Fruit fly (Drosophila melanogaster) whole organism, embryonic: ENCODE results near the gene HP5.
A peak's percentile ranks its signal among the peaks of the same experiment; 100 is the strongest.

Experiments used
- Asciz ChIP-seq: fragments of 200-800 bp; sonication (Bioruptor generic); optimal IDR thresholded peaks from 2 replicates; lab custom pipeline; 2017; ENCODE audit warnings: missing biosample characterization, mild to moderate bottlenecking, missing genetic modification characterization, missing genetic modification reagents
- Blimp-1 ChIP-seq: fragments of 200-800 bp; sonication (Bioruptor generic); optimal IDR thresholded peaks from 3 replicates; lab custom pipeline; 2018; ENCODE audit warnings: missing biosample characterization, missing genetic modification characterization, mild to moderate bottlenecking, moderate library complexity, missing genetic modification reagents
- BtbVII ChIP-seq: fragments of 200-800 bp; sonication (Bioruptor generic); optimal IDR thresholded peaks from 3 replicates; lab custom pipeline; 2017; ENCODE audit warnings: missing biosample characterization, mild to moderate bottlenecking, missing genetic modification characterization
- CG10431 ChIP-seq: fragments of 200-800 bp; sonication (Bioruptor generic); optimal IDR thresholded peaks from 3 replicates; lab custom pipeline; 2018; ENCODE audit warnings: missing biosample characterization, mild to moderate bottlenecking, missing genetic modification characterization
- CG10979 ChIP-seq: fragments of 200-800 bp; sonication (Bioruptor generic); optimal IDR thresholded peaks from 2 replicates; lab custom pipeline; 2018; ENCODE audit warnings: missing biosample characterization, mild to moderate bottlenecking, missing genetic modification characterization, moderate library complexity
- CG14441 ChIP-seq: fragments of 200-800 bp; sonication (Bioruptor generic); IDR thresholded peaks from 2 replicates; pipeline ENCODE4 v1.3.6; 2022; ENCODE audit warnings: missing biosample characterization, missing genetic modification characterization
- CG16815 ChIP-seq: fragments of 200-800 bp; sonication (Bioruptor generic); optimal IDR thresholded peaks from 3 replicates; lab custom pipeline; 2017; ENCODE audit warnings: missing biosample characterization, mild to moderate bottlenecking, missing genetic modification characterization
- CG17359 ChIP-seq: fragments of 200-800 bp; sonication (Bioruptor generic); optimal IDR thresholded peaks from 3 replicates; lab custom pipeline; 2018; ENCODE audit warnings: missing biosample characterization, mild to moderate bottlenecking, missing genetic modification characterization, moderate library complexity
- CG17829 ChIP-seq: fragments of 200-800 bp; optimal IDR thresholded peaks from 2 replicates; lab custom pipeline; 2019; ENCODE audit warnings: missing biosample characterization, mild to moderate bottlenecking, missing genetic modification characterization, moderate library complexity
- CG18476 ChIP-seq: fragments of 200-800 bp; sonication (Bioruptor generic); optimal IDR thresholded peaks from 2 replicates; lab custom pipeline; 2016; ENCODE audit warnings: missing biosample characterization, mild to moderate bottlenecking, missing genetic modification characterization
- CG2116 ChIP-seq: fragments of 200-800 bp; sonication (Bioruptor generic); optimal IDR thresholded peaks from 3 replicates; lab custom pipeline; 2018; ENCODE audit warnings: missing biosample characterization, mild to moderate bottlenecking, missing genetic modification characterization
- CG2712 ChIP-seq: fragments of 200-800 bp; optimal IDR thresholded peaks from 3 replicates; lab custom pipeline; 2019; ENCODE audit warnings: missing biosample characterization, mild to moderate bottlenecking, missing genetic modification characterization, moderate library complexity
- CG31224 ChIP-seq: fragments of 200-800 bp; sonication (Bioruptor generic); IDR thresholded peaks from 2 replicates; pipeline ENCODE4 v1.3.6; 2022; ENCODE audit warnings: missing biosample characterization, missing genetic modification characterization
- CG42726 ChIP-seq: fragments of 200-800 bp; sonication (Bioruptor generic); IDR thresholded peaks from 2 replicates; pipeline ENCODE4 v1.3.6; 2022; ENCODE audit warnings: missing biosample characterization, missing genetic modification characterization; ENCODE audit not compliant: partially characterized antibody
- CG8944 ChIP-seq: fragments of 200-800 bp; sonication (Bioruptor generic); optimal IDR thresholded peaks from 3 replicates; lab custom pipeline; 2016; ENCODE audit warnings: missing biosample characterization, missing genetic modification characterization
- CkIIα-i1 ChIP-seq: fragments of 200-800 bp; sonication (Bioruptor generic); IDR thresholded peaks from 2 replicates; pipeline ENCODE4 v1.3.6; 2022; ENCODE audit warnings: missing biosample characterization, missing genetic modification characterization
- Fer3 ChIP-seq: fragments of 200-800 bp; sonication (Bioruptor generic); optimal IDR thresholded peaks from 2 replicates; lab custom pipeline; 2018; ENCODE audit warnings: missing biosample characterization, mild to moderate bottlenecking, missing genetic modification characterization, moderate library complexity
- Gug ChIP-seq: fragments of 200-800 bp; sonication (Bioruptor generic); IDR thresholded peaks from 4 replicates; pipeline ENCODE4 v1.3.6; 2022; ENCODE audit warnings: missing biosample characterization, missing genetic modification characterization
- Poxn ChIP-seq: fragments of 200-800 bp; sonication (Bioruptor generic); IDR thresholded peaks from 2 replicates; pipeline ENCODE4 v1.3.6; 2022; ENCODE audit warnings: missing biosample characterization, missing genetic modification characterization
- Ravus ChIP-seq: fragments of 200-800 bp; sonication (Bioruptor generic); IDR thresholded peaks from 2 replicates; pipeline ENCODE4 v1.3.6; 2022; ENCODE audit warnings: missing biosample characterization, missing genetic modification characterization
- Sry-δ ChIP-seq: fragments of 200-800 bp; sonication (Bioruptor generic); optimal IDR thresholded peaks from 2 replicates; lab custom pipeline; 2016; ENCODE audit warnings: missing biosample characterization, missing genetic modification characterization
- bbx ChIP-seq: fragments of 200-800 bp; sonication (Bioruptor generic); IDR thresholded peaks from 2 replicates; pipeline ENCODE4 v1.3.6; 2022; ENCODE audit warnings: missing biosample characterization, missing genetic modification characterization; ENCODE audit not compliant: partially characterized antibody
- br ChIP-seq: fragments of >200 bp; optimal IDR thresholded peaks from 2 replicates; lab custom pipeline; 2017
- bsh ChIP-seq, 2 experiments: fragments of 200-800 bp; sonication (Bioruptor generic); optimal IDR thresholded peaks; 2 replicates each; lab custom pipeline; 2017 to 2018; ENCODE audit warnings: mild to moderate bottlenecking in 2 of 2, missing biosample characterization in 2 of 2, missing genetic modification characterization in 2 of 2, moderate library complexity in 1 of 2
- cad ChIP-seq: fragments of >200 bp; optimal IDR thresholded peaks from 2 replicates; lab custom pipeline; 2017; ENCODE audit warnings: missing biosample characterization, missing genetic modification characterization
- fd64A ChIP-seq: fragments of 200-800 bp; sonication (Bioruptor generic); optimal IDR thresholded peaks from 3 replicates; lab custom pipeline; 2018; ENCODE audit warnings: missing biosample characterization, mild to moderate bottlenecking, missing genetic modification characterization
- gcm ChIP-seq: fragments of 200-800 bp; sonication (Bioruptor generic); optimal IDR thresholded peaks from 2 replicates; lab custom pipeline; 2019; ENCODE audit warnings: missing biosample characterization, mild to moderate bottlenecking, missing genetic modification characterization, moderate library complexity
- gfzf ChIP-seq: fragments of 200-800 bp; sonication (Bioruptor generic); optimal IDR thresholded peaks from 2 replicates; lab custom pipeline; 2016; ENCODE audit warnings: missing biosample characterization, mild to moderate bottlenecking, missing genetic modification characterization, moderate library complexity
- h ChIP-seq: fragments of >200 bp; optimal IDR thresholded peaks from 2 replicates; lab custom pipeline; 2017
- hbn ChIP-seq: fragments of 200-800 bp; sonication (Bioruptor generic); IDR thresholded peaks from 2 replicates; pipeline ENCODE4 v1.3.6; 2022; ENCODE audit warnings: missing biosample characterization, missing genetic modification characterization; ENCODE audit not compliant: partially characterized antibody
- kay ChIP-seq: fragments of 200-800 bp; sonication (Bioruptor generic); optimal IDR thresholded peaks from 2 replicates; lab custom pipeline; 2016; ENCODE audit warnings: missing biosample characterization, missing genetic modification characterization
- phol ChIP-seq: fragments of 200-800 bp; sonication (Bioruptor generic); optimal IDR thresholded peaks from 3 replicates; lab custom pipeline; 2018; ENCODE audit warnings: missing biosample characterization, mild to moderate bottlenecking, missing genetic modification characterization, moderate library complexity
- salm ChIP-seq: fragments of 200-800 bp; sonication (Bioruptor generic); optimal IDR thresholded peaks from 2 replicates; lab custom pipeline; 2018; ENCODE audit warnings: missing biosample characterization, mild to moderate bottlenecking, missing genetic modification characterization
- sr ChIP-seq: fragments of 200-800 bp; sonication (Bioruptor generic); IDR thresholded peaks from 3 replicates; pipeline ENCODE4 v1.3.6; 2022; ENCODE audit warnings: missing biosample characterization, missing genetic modification characterization
- vfl ChIP-seq: fragments of 200-800 bp; sonication (Bioruptor generic); optimal IDR thresholded peaks from 2 replicates; lab custom pipeline; 2016; ENCODE audit warnings: missing biosample characterization, missing genetic modification characterization
- wor ChIP-seq: fragments of 200-800 bp; sonication (Bioruptor generic); IDR thresholded peaks from 2 replicates; pipeline ENCODE4 v1.3.6; 2022; ENCODE audit warnings: missing biosample characterization, missing genetic modification characterization
- zf30C ChIP-seq: fragments of 200-800 bp; sonication (Bioruptor generic); optimal IDR thresholded peaks from 3 replicates; lab custom pipeline; 2018; ENCODE audit warnings: missing biosample characterization, mild to moderate bottlenecking, missing genetic modification characterization

HP5 gene

DNA sequence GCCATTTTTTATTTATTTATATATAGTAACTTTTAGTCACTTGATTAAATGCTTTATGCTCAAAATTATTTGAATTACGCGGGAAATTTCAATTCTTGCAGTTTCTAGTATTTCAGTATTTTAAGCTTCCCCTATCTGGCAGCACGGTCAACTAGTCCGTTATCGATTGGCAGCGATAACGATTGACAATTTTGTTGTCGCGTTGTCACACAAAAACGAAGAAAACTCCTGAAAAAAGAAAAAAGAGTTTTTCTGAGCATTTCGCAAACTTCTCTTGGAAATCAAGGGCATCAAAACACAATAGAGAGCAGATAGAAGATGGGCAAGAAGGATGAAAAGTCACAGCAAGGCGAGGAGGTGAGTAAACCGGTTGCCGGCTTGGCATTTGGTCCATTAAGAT lies 30.5 kb downstream of the HP5 start, which contains the start of gene Spase25 (continued):
- TF ChIP-seq gfzf (peak; percentile 41), Poxn (GFP tag; lab: Robert Waterston, UW) (no peak), Sry-δ (GFP tag; lab: Kevin White, UChicago) (peak; percentile 38), CkIIα-i1 (GFP tag; lab: Robert Waterston, UW) (no peak), CG10431 (GFP tag; lab: Kevin White, UChicago) (no peak), hbn (GFP tag; lab: Robert Waterston, UW) (no peak), CG31224 (no peak), sr (GFP tag; lab: Robert Waterston, UW) (no peak), bbx (GFP tag; lab: Robert Waterston, UW) (0 out of 2 replicates have a peak, but pooled peaks have one; percentile 8)
- TF ChIP-seq, all 482 proteins: peak for 32

DNA sequence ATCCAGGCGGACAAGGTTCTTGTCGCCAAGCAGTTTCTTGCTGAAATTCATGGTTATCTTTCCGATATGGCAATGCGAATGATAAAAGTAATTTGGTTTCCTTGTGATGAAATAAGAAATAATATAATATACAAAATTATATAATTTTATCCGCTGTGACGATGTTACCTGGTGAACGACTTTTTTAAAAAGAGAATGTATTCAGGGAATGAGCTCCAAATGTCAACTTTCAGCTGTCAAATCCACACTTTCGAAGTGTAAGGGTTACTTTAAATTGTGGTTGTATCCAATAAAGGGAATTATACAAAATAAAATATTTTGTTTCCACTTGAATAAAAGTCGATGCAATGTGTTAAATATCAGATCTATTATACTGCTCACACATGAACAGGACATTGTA lies 36.9 kb downstream of the HP5 start, which contains the start of gene CG33235:
Gene CG33235, minus strand, starts transcription at position 101 of the 400 bp plus-strand sequence.
- no peak for TF ChIP-seq gcm (GFP tag; lab: Kevin White, UChicago)
- TF ChIP-seq Fer3 (tag; lab: Kevin White, UChicago), result no peak
- no peak for TF ChIP-seq cad (GFP tag; lab: Kevin White, UChicago)
- no peak for TF ChIP-seq vfl
- TF ChIP-seq fd64A (GFP tag; lab: Kevin White, UChicago), result no peak
- no peak for TF ChIP-seq Ravus (GFP tag; lab: Robert Waterston, UW)
- no peak for TF ChIP-seq CG14441
- TF ChIP-seq BtbVII (GFP tag; lab: Kevin White, UChicago), result no peak
- TF ChIP-seq CG8944 (GFP tag; lab: Kevin White, UChicago), result no peak
- TF ChIP-seq h, result no peak
- TF ChIP-seq salm (tag; lab: Kevin White, UChicago), result no peak
- TF ChIP-seq CG42726, result no peak
- no peak for TF ChIP-seq Gug (GFP tag; lab: Robert Waterston, UW)
- no peak for TF ChIP-seq CG16815 (GFP tag; lab: Kevin White, UChicago)
- no peak for TF ChIP-seq kay
- no peak for TF ChIP-seq CG17829 (tag; lab: Kevin White, UChicago)
- TF ChIP-seq CG2116, result no peak
- TF ChIP-seq CG10431 (GFP tag; lab: Kevin White, UChicago), result no peak
- no peak for TF ChIP-seq Asciz (GFP tag; lab: Kevin White, UChicago)
- TF ChIP-seq CG18476 (GFP tag; lab: Kevin White, UChicago), result no peak

DNA sequence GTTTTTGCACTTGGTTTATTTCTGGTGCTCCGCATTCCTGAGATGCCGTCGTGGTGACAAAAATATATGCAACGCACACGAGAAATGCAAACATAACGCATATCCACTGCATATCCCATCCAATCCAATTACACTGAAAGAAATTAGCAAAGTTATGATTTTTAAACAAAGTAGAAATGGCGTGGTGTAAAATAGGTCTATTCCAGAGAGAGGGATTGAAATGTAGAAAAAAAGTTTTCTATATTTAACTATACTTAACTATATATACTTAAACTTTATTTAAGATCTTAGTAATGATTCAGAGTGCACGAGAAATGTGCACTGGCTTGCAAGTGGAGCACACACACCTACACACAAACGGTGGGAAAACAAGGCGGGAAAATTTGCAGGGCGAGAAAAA lies 37.6 kb downstream of the HP5 start:
- TF ChIP-seq CG2712 (tag; lab: Kevin White, UChicago) (peak; percentile 24), zf30C (GFP tag; lab: Kevin White, UChicago) (peak; percentile 1), phol (tag; lab: Kevin White, UChicago) (peak; percentile 5), Blimp-1 (GFP tag; lab: Kevin White, UChicago) (peak; percentile 15), bsh (GFP tag; optimal IDR thresholded peaks at IDR 0.05; lab: Kevin White, UChicago) (peak in 1 of 2 experiments; percentile 20), CG17359 (tag; lab: Kevin White, UChicago) (peak; percentile 3), br (no peak), Poxn (GFP tag; lab: Robert Waterston, UW) (no peak), CG10979 (tag; lab: Kevin White, UChicago) (peak; percentile 8), wor (GFP tag; lab: Robert Waterston, UW) (no peak), CG42726 (no peak)
- TF ChIP-seq, all 482 proteins: peak for 7
